Worm (Caenorhabditis elegans) whole organism, mixed stage, embryonic: Measurements from ENCODE around the gene cox-15.
A peak's percentile ranks its signal among the peaks of the same experiment; 100 is the strongest.

Experiments
- ceh-43 ChIP-seq: fragments of 200-800 bp; sonication (Bioruptor generic); optimal IDR thresholded peaks from 2 replicates; lab custom pipeline; 2018; ENCODE audit warnings: mild to moderate bottlenecking, missing genetic modification characterization, moderate library complexity, missing compliant biosample characterization
- ces-1 ChIP-seq: fragments of 150-350 bp; optimal IDR thresholded peaks from 2 replicates; lab custom pipeline; 2014; ENCODE audit warnings: missing biosample characterization, missing genetic modification reagents, missing genetic modification characterization
- lin-13 ChIP-seq: fragments of 150-350 bp; optimal IDR thresholded peaks from 2 replicates; lab custom pipeline; 2014; ENCODE audit warnings: missing biosample characterization, missing genetic modification characterization
- lsy-2 ChIP-seq: fragments of 150-350 bp; optimal IDR thresholded peaks from 2 replicates; lab custom pipeline; 2014; ENCODE audit warnings: missing biosample characterization, missing genetic modification characterization
- nhr-76 ChIP-seq: sonication (generic microtip); optimal IDR thresholded peaks from 2 replicates; lab custom pipeline; 2017; ENCODE audit warnings: missing biosample characterization, missing genetic modification characterization
- unc-120 ChIP-seq: sonication (generic microtip); optimal IDR thresholded peaks from 2 replicates; lab custom pipeline; 2017; ENCODE audit warnings: missing genetic modification characterization, missing compliant biosample characterization; ENCODE audit not compliant: poor library complexity, severe bottlenecking

DNA sequence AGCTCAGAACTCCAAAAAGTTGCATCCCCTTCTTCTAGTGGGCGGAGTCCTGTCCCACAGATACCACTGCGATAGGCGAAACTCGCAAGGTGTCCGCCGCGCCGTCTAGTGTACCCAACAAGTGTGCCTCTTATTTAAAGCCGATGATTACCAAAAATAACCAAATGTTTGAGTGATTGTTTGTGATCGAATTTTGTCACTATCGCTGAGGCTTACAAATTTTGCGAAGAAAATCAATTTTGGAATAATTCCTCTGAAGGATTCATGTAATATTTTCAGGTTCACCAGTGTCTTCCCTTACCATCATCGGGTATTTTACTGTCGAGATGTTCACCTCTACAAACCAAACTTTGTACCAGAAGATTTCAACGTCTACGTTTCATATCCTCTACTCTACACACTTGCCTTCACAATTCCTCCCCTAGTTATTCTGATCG is 10.7 kb downstream of the cox-15 start:
- TF ChIP-seq unc-120 (peak; percentile 1), lin-13 (no peak), lsy-2 (tag; lab: Kevin White, UChicago) (peak; percentile 7), ces-1 (GFP tag; lab: Kevin White, UChicago) (peak; percentile 43), nhr-76 (tag; lab: Kevin White, UChicago) (no peak), ceh-43 (GFP tag; lab: Kevin White, UChicago) (no peak)
